Worm (Caenorhabditis elegans) whole organism, L4 larva: Measurements from ENCODE around the gene T24H10.1.

Experiments
- F10B5.3 ChIP-seq: sonication (generic microtip); optimal IDR thresholded peaks from 2 replicates; lab custom pipeline; 2016; ENCODE audit warnings: mild to moderate bottlenecking, missing genetic modification characterization, missing compliant biosample characterization
- F26F4.8 ChIP-seq: fragments of 200-800 bp; sonication (Bioruptor generic); conservative IDR thresholded peaks from 2 replicates; pipeline ENCODE4 v1.3.6; 2022; ENCODE audit warnings: missing genetic modification characterization, missing compliant biosample characterization
- R02D3.7 ChIP-seq: fragments of 150-350 bp; sonication (generic microtip); optimal IDR thresholded peaks from 3 replicates; lab custom pipeline; 2014; ENCODE audit warnings: missing biosample characterization, missing genetic modification characterization
- Y48G9A.11 ChIP-seq: fragments of 200-800 bp; sonication (Bioruptor generic); IDR thresholded peaks from 2 replicates; pipeline ENCODE4 v1.3.6; 2022; ENCODE audit warnings: missing genetic modification reagents, missing genetic modification characterization, missing compliant biosample characterization
- Y75B8A.6 ChIP-seq: fragments of 200-800 bp; sonication (Bioruptor generic); IDR thresholded peaks from 2 replicates; pipeline ENCODE4 v1.3.6; 2022; ENCODE audit warnings: missing genetic modification reagents, missing genetic modification characterization, missing compliant biosample characterization
- ZK337.2 ChIP-seq: fragments of 200-800 bp; sonication (Bioruptor generic); IDR thresholded peaks from 2 replicates; pipeline ENCODE4 v1.3.6; 2022; ENCODE audit warnings: missing genetic modification reagents, missing genetic modification characterization, missing compliant biosample characterization
- aha-1 ChIP-seq: fragments of 150-350 bp; peaks from one replicate; lab custom pipeline; 2014; ENCODE audit warnings: missing biosample characterization, missing genetic modification characterization
- aly-2 ChIP-seq: sonication (generic microtip); optimal IDR thresholded peaks from 2 replicates; lab custom pipeline; 2018; ENCODE audit warnings: missing biosample characterization, missing genetic modification characterization
- arid-1 ChIP-seq: fragments of 200-800 bp; sonication (Bioruptor generic); conservative IDR thresholded peaks from 2 replicates; pipeline ENCODE4 v1.3.6; 2022; ENCODE audit warnings: missing genetic modification reagents, missing genetic modification characterization, missing compliant biosample characterization
- ceh-28 ChIP-seq: fragments of 150-350 bp; optimal IDR thresholded peaks from 2 replicates; lab custom pipeline; 2014; ENCODE audit warnings: missing biosample characterization, missing genetic modification reagents, missing genetic modification characterization
- ceh-62 ChIP-seq: sonication (generic microtip); optimal IDR thresholded peaks from 2 replicates; lab custom pipeline; 2017; ENCODE audit warnings: missing biosample characterization, missing genetic modification characterization
- ctbp-1 ChIP-seq: fragments of 200-800 bp; sonication (Bioruptor generic); IDR thresholded peaks from 2 replicates; pipeline ENCODE4 v1.3.6; 2022; ENCODE audit warnings: missing genetic modification reagents, missing genetic modification characterization, missing compliant biosample characterization
- daf-16 ChIP-seq, 3 experiments: sonication (generic microtip); optimal IDR thresholded peaks; 2 replicates each; lab custom pipeline; 2016 to 2017; ENCODE audit warnings: missing genetic modification characterization in 3 of 3, missing genetic modification reagents in 3 of 3, mild to moderate bottlenecking in 2 of 3, missing compliant biosample characterization in 2 of 3, missing biosample characterization in 1 of 3, moderate library complexity in 1 of 3
- daf-19 ChIP-seq: fragments of 200-800 bp; sonication (Bioruptor generic); conservative IDR thresholded peaks from 2 replicates; pipeline ENCODE4 v1.3.6; 2022; ENCODE audit warnings: missing genetic modification characterization, missing compliant biosample characterization
- dmd-6 ChIP-seq: fragments of 200-800 bp; sonication (Bioruptor generic); IDR thresholded peaks from 2 replicates; pipeline ENCODE4 v1.3.6; 2022; ENCODE audit warnings: missing genetic modification reagents, missing genetic modification characterization, missing compliant biosample characterization
- dmd-8 ChIP-seq: fragments of 200-800 bp; sonication (Bioruptor generic); IDR thresholded peaks from 2 replicates; pipeline ENCODE4 v1.3.6; 2022; ENCODE audit warnings: missing genetic modification characterization, missing compliant biosample characterization
- dpl-1 ChIP-seq: fragments of 150-350 bp; optimal IDR thresholded peaks from 2 replicates; lab custom pipeline; 2014; ENCODE audit warnings: missing biosample characterization, missing genetic modification reagents, missing genetic modification characterization
- dve-1 ChIP-seq: sonication (generic microtip); optimal IDR thresholded peaks from 2 replicates; lab custom pipeline; 2017; ENCODE audit warnings: antibody characterized with exemption, mild to moderate bottlenecking, missing genetic modification characterization, missing compliant biosample characterization; ENCODE audit not compliant: insufficient read depth
- fkh-10 ChIP-seq: fragments of 150-350 bp; optimal IDR thresholded peaks from 2 replicates; lab custom pipeline; 2014; ENCODE audit warnings: missing biosample characterization, missing genetic modification reagents, missing genetic modification characterization
- hif-1 ChIP-seq, 2 experiments: sonication (generic microtip); optimal IDR thresholded peaks; 2 replicates each; lab custom pipeline; 2016 to 2017; ENCODE audit warnings: missing compliant biosample characterization in 2 of 2, missing genetic modification characterization in 2 of 2, missing genetic modification reagents in 2 of 2, missing genotype in 2 of 2, mild to moderate bottlenecking in 1 of 2
- hlh-11 ChIP-seq: fragments of 200-800 bp; sonication (Bioruptor generic); optimal IDR thresholded peaks from 2 replicates; lab custom pipeline; 2018; ENCODE audit warnings: mild to moderate bottlenecking, missing genetic modification characterization, missing compliant biosample characterization
- hlh-30 ChIP-seq: sonication (generic microtip); optimal IDR thresholded peaks from 2 replicates; lab custom pipeline; 2017; ENCODE audit warnings: antibody characterized with exemption, mild to moderate bottlenecking, missing genetic modification characterization, missing compliant biosample characterization; ENCODE audit not compliant: insufficient read depth
- hmg-1.1 ChIP-seq: fragments of 200-800 bp; sonication (Bioruptor generic); IDR thresholded peaks from 2 replicates; pipeline ENCODE4 v1.3.6; 2022; ENCODE audit warnings: missing genetic modification reagents, missing genetic modification characterization, missing compliant biosample characterization
- lin-13 ChIP-seq: fragments of 150-350 bp; optimal IDR thresholded peaks from 2 replicates; lab custom pipeline; 2014; ENCODE audit warnings: missing biosample characterization, missing genetic modification reagents, missing genetic modification characterization
- lin-39 ChIP-seq: fragments of 150-350 bp; optimal IDR thresholded peaks from 2 replicates; lab custom pipeline; 2014; ENCODE audit warnings: missing biosample characterization, missing genetic modification reagents, missing genetic modification characterization
- lsy-2 ChIP-seq, 2 experiments: fragments of 150-350 bp in 1 of 2; sonication (generic microtip) in 1 of 2; optimal IDR thresholded peaks; 2 replicates each; lab custom pipeline; 2014 to 2017; ENCODE audit warnings: missing biosample characterization in 2 of 2, missing genetic modification characterization in 2 of 2
- madf-9 ChIP-seq: fragments of 200-800 bp; sonication (Bioruptor generic); conservative IDR thresholded peaks from 2 replicates; pipeline ENCODE4 v1.3.6; 2022; ENCODE audit warnings: missing genetic modification reagents, missing genetic modification characterization, missing compliant biosample characterization
- mdl-1 ChIP-seq, 2 experiments: fragments of 150-350 bp in 1 of 2; sonication (generic microtip) in 1 of 2; optimal IDR thresholded peaks; 2 replicates each; lab custom pipeline; 2014 to 2017; ENCODE audit warnings: missing biosample characterization in 2 of 2, missing genetic modification characterization in 2 of 2
- mes-2 ChIP-seq: sonication (generic microtip); optimal IDR thresholded peaks from 2 replicates; lab custom pipeline; 2016; ENCODE audit warnings: missing genotype, mild to moderate bottlenecking, missing genetic modification characterization, missing compliant biosample characterization; ENCODE audit not compliant: poor library complexity, severe bottlenecking
- mxl-3 ChIP-seq: fragments of 200-800 bp; sonication (Bioruptor generic); optimal IDR thresholded peaks from 2 replicates; lab custom pipeline; 2018; ENCODE audit warnings: mild to moderate bottlenecking, missing genetic modification characterization, missing compliant biosample characterization
- nhr-102 ChIP-seq: sonication (generic microtip); optimal IDR thresholded peaks from 2 replicates; lab custom pipeline; 2016; ENCODE audit warnings: mild to moderate bottlenecking, missing genetic modification characterization, moderate library complexity, missing compliant biosample characterization
- nhr-11 ChIP-seq: fragments of 150-350 bp; optimal IDR thresholded peaks from 2 replicates; lab custom pipeline; 2014; ENCODE audit warnings: missing biosample characterization, missing genetic modification characterization
- nhr-111 ChIP-seq: fragments of 200-800 bp; sonication (Bioruptor generic); optimal IDR thresholded peaks from 2 replicates; lab custom pipeline; 2018; ENCODE audit warnings: mild to moderate bottlenecking, missing genetic modification characterization, missing compliant biosample characterization
- nhr-28 ChIP-seq: fragments of 150-350 bp; optimal IDR thresholded peaks from 2 replicates; lab custom pipeline; 2014; ENCODE audit warnings: missing biosample characterization, missing genetic modification characterization
- rbr-2 ChIP-seq: sonication (generic microtip); optimal IDR thresholded peaks from 2 replicates; lab custom pipeline; 2016; ENCODE audit warnings: missing genotype, missing genetic modification characterization, missing compliant biosample characterization
- set-16 ChIP-seq: fragments of 200-800 bp; sonication (Bioruptor generic); IDR thresholded peaks from 2 replicates; pipeline ENCODE4 v1.3.6; 2022; ENCODE audit warnings: missing genetic modification reagents, missing genetic modification characterization, missing compliant biosample characterization
- snpc-1.2 ChIP-seq: fragments of 200-800 bp; sonication (Bioruptor generic); IDR thresholded peaks from 2 replicates; pipeline ENCODE4 v1.3.6; 2022; ENCODE audit warnings: missing genetic modification reagents, missing genetic modification characterization, missing compliant biosample characterization
- spr-1 ChIP-seq: sonication (generic microtip); optimal IDR thresholded peaks from 2 replicates; lab custom pipeline; 2016; ENCODE audit warnings: mild to moderate bottlenecking, missing genetic modification characterization, missing compliant biosample characterization
- spr-3 ChIP-seq: fragments of 200-800 bp; sonication (Bioruptor generic); optimal IDR thresholded peaks from 2 replicates; lab custom pipeline; 2018; ENCODE audit warnings: mild to moderate bottlenecking, missing genetic modification characterization, missing compliant biosample characterization
- unc-39 ChIP-seq: sonication (generic microtip); optimal IDR thresholded peaks from 2 replicates; lab custom pipeline; 2017; ENCODE audit warnings: missing biosample characterization, missing genetic modification characterization
- zag-1 ChIP-seq: fragments of 150-350 bp; optimal IDR thresholded peaks from 2 replicates; lab custom pipeline; 2014; ENCODE audit warnings: missing biosample characterization, missing genetic modification characterization
- zip-11 ChIP-seq: fragments of 200-800 bp; sonication (Bioruptor generic); IDR thresholded peaks from 2 replicates; pipeline ENCODE4 v1.3.6; 2022; ENCODE audit warnings: missing genetic modification characterization, missing compliant biosample characterization
- zip-2 ChIP-seq: fragments of 150-350 bp; optimal IDR thresholded peaks from 2 replicates; lab custom pipeline; 2014; ENCODE audit warnings: missing biosample characterization, missing genetic modification characterization
- ztf-11 ChIP-seq: fragments of 150-350 bp; optimal IDR thresholded peaks from 2 replicates; lab custom pipeline; 2014; ENCODE audit warnings: missing biosample characterization, missing genetic modification characterization
- ztf-7 ChIP-seq: fragments of 150-350 bp; optimal IDR thresholded peaks from 2 replicates; lab custom pipeline; 2014; ENCODE audit warnings: missing biosample characterization, missing genetic modification characterization

Gene T24H10.1

ce11 chrII:9061099-9061498, 38.1 kb upstream of the T24H10.1 start, which contains the start of gene T24B8.3:
Gene T24B8.3, minus strand, starts transcription at chrII:9061137.
- TF ChIP-seq F10B5.3 (no peak), mes-2 (tag; lab: Kevin White, UChicago) (peak; percentile 25), unc-39 (tag; lab: Kevin White, UChicago) (no peak), dve-1 (tag; lab: Kevin White, UChicago) (peak; percentile 20), lsy-2 (tag; optimal IDR thresholded peaks at IDR 0.05; lab: Kevin White, UChicago) (peak in 1 of 2 experiments; percentile 58), aha-1 (tag; lab: Kevin White, UChicago) (peak; percentile 95), dpl-1 (GFP tag; lab: Kevin White, UChicago) (peak; percentile 1), daf-16 (GFP tag; optimal IDR thresholded peaks at IDR 0.05; lab: Kevin White, UChicago) (no peak), daf-16 (tag; optimal IDR thresholded peaks at IDR 0.05; lab: Kevin White, UChicago) (peak; percentile 45), hlh-30 (tag; lab: Kevin White, UChicago) (peak; percentile 9)

DNA sequence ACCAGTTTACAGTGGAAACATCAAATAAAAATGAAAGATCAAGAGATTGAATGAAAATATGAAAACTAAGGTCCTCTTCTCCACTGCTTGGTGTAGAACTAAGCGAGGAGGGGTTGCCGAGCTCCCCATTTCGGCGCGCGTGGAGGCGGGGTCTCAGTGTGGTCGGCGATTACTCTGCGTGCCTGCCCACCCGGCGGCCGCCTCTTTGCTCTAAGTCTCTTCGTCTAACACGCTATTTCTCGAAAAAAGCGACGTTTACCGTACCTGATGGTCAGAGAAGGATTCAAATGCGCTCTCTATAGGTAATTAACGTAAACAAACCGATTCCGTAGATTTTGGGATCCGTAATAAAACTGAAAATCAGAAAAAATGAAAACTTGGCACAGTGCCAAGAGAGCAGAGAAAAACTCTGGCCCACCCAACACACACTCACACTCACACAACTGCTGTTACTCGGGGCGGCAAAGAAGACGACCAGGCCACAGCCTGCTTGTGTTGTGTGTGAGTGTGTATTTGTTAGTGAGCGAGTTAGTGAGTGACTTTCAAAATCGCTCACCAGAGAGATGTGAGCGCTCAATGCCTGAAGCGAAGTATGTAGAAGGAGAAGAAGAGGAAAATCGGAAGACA, 37.5 kb upstream of the T24H10.1 start:
- TF ChIP-seq Y48G9A.11 (no peak), hlh-11 (peak; percentile 92), ztf-7 (tag; lab: Kevin White, UChicago) (no peak), dpl-1 (GFP tag; lab: Kevin White, UChicago) (peak; percentile 35), rbr-2 (tag; lab: Kevin White, UChicago) (peak; percentile 87), lin-39 (no peak), aha-1 (tag; lab: Kevin White, UChicago) (peak; percentile 97), spr-3 (GFP tag; lab: Kevin White, UChicago) (no peak), hmg-1.1 (peak; percentile 90), mxl-3 (GFP tag; lab: Kevin White, UChicago) (peak; percentile 5), dmd-8 (GFP tag; lab: Robert Waterston, UW) (no peak), ZK337.2 (GFP tag; lab: Robert Waterston, UW) (no peak), mdl-1 (tag; optimal IDR thresholded peaks at IDR 0.05; lab: Kevin White, UChicago) (peak; percentile 50 to 69), aly-2 (tag; lab: Kevin White, UChicago) (no peak), ztf-11 (no peak), F26F4.8 (GFP tag; lab: Robert Waterston, UW) (no peak), snpc-1.2 (GFP tag; lab: Robert Waterston, UW) (0 out of 2 replicates have a peak, but pooled peaks have one; percentile 28), set-16 (peak; percentile 89), nhr-111 (no peak), dmd-6 (GFP tag; lab: Robert Waterston, UW) (peak; percentile 69), hif-1 (tag; optimal IDR thresholded peaks at IDR 0.05; lab: Kevin White, UChicago) (peak in 1 of 2 experiments; percentile 74), lin-13 (peak; percentile 59), zip-11 (GFP tag; lab: Robert Waterston, UW) (no peak), madf-9 (no peak), daf-16 (GFP tag; optimal IDR thresholded peaks at IDR 0.05; lab: Kevin White, UChicago) (peak in 1 of 2 experiments; percentile 26), daf-16 (tag; optimal IDR thresholded peaks at IDR 0.05; lab: Kevin White, UChicago) (peak; percentile 48), spr-1 (tag; lab: Kevin White, UChicago) (no peak), ceh-28 (no peak), nhr-102 (peak; percentile 20), ctbp-1 (GFP tag; lab: Robert Waterston, UW) (peak; percentile 71), zag-1 (tag; lab: Kevin White, UChicago) (no peak), ceh-62 (tag; lab: Kevin White, UChicago) (no peak), zip-2 (tag; lab: Kevin White, UChicago) (no peak), R02D3.7 (tag; lab: Kevin White, UChicago) (no peak), nhr-11 (tag; lab: Kevin White, UChicago) (peak; percentile 76), dve-1 (tag; lab: Kevin White, UChicago) (peak; percentile 82), Y75B8A.6 (GFP tag; lab: Robert Waterston, UW) (no peak), arid-1 (GFP tag; lab: Robert Waterston, UW) (peak; percentile 28; the same call in 1 of the 2 replicates), nhr-28 (tag; lab: Kevin White, UChicago) (peak; percentile 63), daf-19 (peak; percentile 72; the same call in 1 of the 2 replicates), lsy-2 (tag; optimal IDR thresholded peaks at IDR 0.05; lab: Kevin White, UChicago) (peak; percentile 72 to 76), fkh-10 (GFP tag; lab: Kevin White, UChicago) (no peak)
